Worm (Caenorhabditis elegans) whole organism, mixed stage, embryonic: ENCODE results near the gene hpo-30.

Source experiments
- ham-2 ChIP-seq: fragments of 200-800 bp; sonication (Bioruptor generic); optimal IDR thresholded peaks from 2 replicates; lab custom pipeline; 2018; ENCODE audit warnings: mild to moderate bottlenecking, missing genetic modification characterization, missing compliant biosample characterization
- lin-13 ChIP-seq: fragments of 150-350 bp; optimal IDR thresholded peaks from 2 replicates; lab custom pipeline; 2014; ENCODE audit warnings: missing biosample characterization, missing genetic modification characterization
- nhr-12 ChIP-seq: fragments of 150-350 bp; optimal IDR thresholded peaks from 2 replicates; lab custom pipeline; 2014; ENCODE audit warnings: missing biosample characterization, missing genetic modification characterization
- pha-4 ChIP-seq: fragments of 150-350 bp; optimal IDR thresholded peaks from 2 replicates; lab custom pipeline; 2018; ENCODE audit warnings: missing biosample characterization, missing genetic modification reagents, missing genetic modification characterization
- tbx-8 ChIP-seq: fragments of 200-800 bp; sonication (Bioruptor generic); optimal IDR thresholded peaks from 2 replicates; lab custom pipeline; 2018; ENCODE audit warnings: mild to moderate bottlenecking, missing genetic modification characterization, moderate library complexity, missing compliant biosample characterization

DNA sequence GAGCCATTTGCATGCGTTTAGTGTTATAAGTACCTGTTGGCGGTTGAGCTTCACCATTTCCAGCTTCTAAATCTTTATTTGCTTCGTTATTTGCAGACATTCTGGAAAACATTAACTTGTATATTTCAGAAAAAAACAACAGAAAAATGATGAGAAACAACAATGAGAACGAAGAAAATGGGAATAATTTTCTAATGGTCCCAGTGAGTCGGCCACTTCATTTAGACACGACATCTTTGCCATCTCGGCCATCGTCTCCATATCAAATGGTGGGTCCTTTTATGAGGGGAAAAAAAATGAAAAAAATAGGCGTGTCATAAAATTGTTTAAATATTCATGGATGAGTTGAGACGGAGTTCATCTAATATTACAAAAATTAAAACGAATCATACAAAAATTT, 35.7 kb upstream of the hpo-30 start, which contains the start of gene snb-2:
- TF ChIP-seq tbx-8 (GFP tag; lab: Kevin White, UChicago), result no peak
- TF ChIP-seq nhr-12 (tag; lab: Kevin White, UChicago), result no peak
- no peak for TF ChIP-seq ham-2 (GFP tag; lab: Kevin White, UChicago)
- no peak for TF ChIP-seq lin-13 (tag; lab: Kevin White, UChicago)
- no peak for TF ChIP-seq pha-4 (tag; lab: Kevin White, UChicago)
